Worm (Caenorhabditis elegans): ENCODE data around the gene txt-4.

DNA sequence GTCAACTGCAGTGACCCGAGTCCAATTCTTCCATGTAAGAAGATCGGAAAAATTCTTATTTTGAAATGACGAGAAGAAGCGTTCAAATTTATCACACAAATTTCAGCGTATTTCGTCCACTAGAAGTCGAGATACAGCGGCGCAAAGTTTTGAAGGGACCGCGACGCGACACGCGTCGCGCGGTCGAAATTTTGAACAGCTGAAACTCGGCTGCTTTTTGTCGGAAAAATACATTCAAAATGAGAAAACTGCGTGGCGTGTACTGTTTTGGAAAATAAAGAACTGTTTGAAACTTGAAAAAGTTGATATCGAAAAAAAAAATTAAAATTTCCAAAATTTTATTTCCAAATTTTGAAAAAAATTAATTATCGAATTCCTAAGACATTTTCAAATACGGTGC lies 2.6 kb downstream of the txt-4 start:
- TF ChIP-seq efl-3 (GFP tag; optimal IDR thresholded peaks at IDR 0.05): no peak
- TF ChIP-seq zag-1 (tag; optimal IDR thresholded peaks at IDR 0.05): no peak
- no peak for TF ChIP-seq ztf-11 (tag; optimal IDR thresholded peaks at IDR 0.05)
- TF ChIP-seq snpc-4 (tag; optimal IDR thresholded peaks at IDR 0.05): no peak
- TF ChIP-seq egl-27 (tag; optimal IDR thresholded peaks at IDR 0.05): no peak
- no peak for TF ChIP-seq lir-3 (tag; optimal IDR thresholded peaks at IDR 0.05; ENCODE audit: poor library complexity)
- TF ChIP-seq unc-62 (GFP tag; optimal IDR thresholded peaks at IDR 0.05): no peak
- no peak for TF ChIP-seq ceh-90 (tag; optimal IDR thresholded peaks at IDR 0.05)
- TF ChIP-seq nhr-77 (tag; optimal IDR thresholded peaks at IDR 0.05): no peak
- TF ChIP-seq xbp-1 (tag; optimal IDR thresholded peaks at IDR 0.05): no peak
